Fruit fly (Drosophila melanogaster): Measurements from ENCODE around the gene CG33346.

DNA sequence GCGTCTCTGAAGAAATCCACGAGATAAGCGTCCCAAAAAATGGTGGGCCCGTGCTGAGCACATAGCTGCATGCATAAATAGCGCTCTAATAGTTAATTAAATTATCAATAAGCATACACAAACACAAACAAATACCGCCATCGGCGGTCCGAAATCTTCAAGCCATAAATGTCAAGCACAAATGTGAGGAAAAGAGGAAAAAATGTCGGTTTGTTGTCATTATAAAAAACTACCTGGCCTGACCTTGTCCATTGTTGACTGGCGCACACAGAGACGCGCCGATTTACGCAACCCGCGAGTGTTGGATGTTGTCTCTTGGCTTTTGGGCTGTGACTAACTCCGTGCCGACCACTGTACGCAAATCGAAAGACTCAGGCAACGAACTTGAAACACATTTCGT, 18.9 kb downstream of the CG33346 start:
- no peak for TF ChIP-seq CG8478 (optimal IDR thresholded peaks at IDR 0.05)
- TF ChIP-seq CTCF (optimal IDR thresholded peaks at IDR 0.05): no peak
